Fruit fly (Drosophila melanogaster): ENCODE data around the gene CG34426.

dm6 chr3L:8834886-8835285 lies 32.6 kb downstream of the CG34426 start:
- TF ChIP-seq pan (optimal IDR thresholded peaks at IDR 0.05) (no peak), psq (optimal IDR thresholded peaks at IDR 0.05) (no peak), CG8478 (optimal IDR thresholded peaks at IDR 0.05) (no peak)

All from whole organism.